Fruit fly (Drosophila melanogaster) ovary, adult (tissue): Measurements from ENCODE around the gene CG31808.

ENCODE experiments used
- CG17801 ChIP-seq: fragments of 200-800 bp; optimal IDR thresholded peaks from 2 replicates; lab custom pipeline; 2019; ENCODE audit warnings: missing biosample characterization, mild to moderate bottlenecking, missing genetic modification characterization, moderate library complexity; ENCODE audit not compliant: partially characterized antibody

CG31808 gene

dm6 chr2L:16727578-16728023, 11.6 kb upstream of the CG31808 start, which contains the start of gene VhaSFD:
Gene VhaSFD, minus strand, starts transcription at chr2L:16727826.
- TF ChIP-seq CG17801 = peak; percentile 44

dm6 chr2L:16722596-16722995, 6.6 kb upstream of the CG31808 start:
- no peak for TF ChIP-seq CG17801

dm6 chr2L:16720707-16721700, 5.0 kb upstream of the CG31808 start:
- peak; percentile 97 for TF ChIP-seq CG17801

DNA sequence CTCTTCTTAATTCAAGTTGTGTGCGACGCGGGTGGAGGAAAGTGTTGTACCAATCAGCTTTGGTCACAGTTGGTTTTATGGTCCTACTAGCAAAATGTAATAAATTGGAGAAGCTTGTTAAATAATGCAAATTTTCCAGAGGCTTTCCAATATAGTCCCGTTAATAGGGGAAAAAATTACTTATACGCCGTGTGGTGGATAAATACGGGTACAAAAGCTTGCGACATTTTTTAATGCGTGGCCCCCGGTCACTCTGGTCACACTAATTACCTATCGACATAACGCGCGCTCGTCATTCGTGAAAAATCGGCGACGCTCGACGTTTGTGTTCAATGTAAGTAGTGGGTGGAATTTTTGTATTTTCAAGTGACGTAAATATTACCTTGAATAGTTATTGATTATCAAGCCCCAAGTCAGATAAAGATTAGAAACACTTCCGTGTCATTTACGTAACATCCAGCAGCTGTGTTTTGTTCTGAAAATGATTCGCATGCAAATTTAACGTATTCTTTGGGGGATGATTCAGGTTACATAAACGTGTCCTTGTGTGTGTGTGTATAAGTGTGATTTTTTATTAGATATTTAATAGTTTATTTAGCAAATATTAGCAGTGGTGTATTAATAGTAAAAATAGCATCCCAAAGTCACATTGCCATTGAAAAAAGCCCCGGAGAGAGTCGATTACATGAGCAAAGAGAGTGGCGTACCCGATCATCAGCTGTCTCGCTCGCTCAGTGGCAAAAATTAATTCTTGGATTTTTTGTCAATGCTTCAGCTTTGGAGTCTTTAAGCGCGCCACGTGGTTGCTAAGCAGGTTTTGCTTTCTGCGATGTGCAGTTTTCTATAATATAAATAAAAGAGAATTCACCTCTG, 3.9 kb upstream of the CG31808 start, which contains the start of gene Cyt-c-p:
Gene Cyt-c-p, plus strand, starts transcription at position 290 of the 873 bp plus-strand sequence.
- peak; percentile 19 for TF ChIP-seq CG17801

- no peak for TF ChIP-seq CG17801
Measured at dm6 chr2L:16718446-16719173, 2.6 kb upstream of the CG31808 start.

- TF ChIP-seq CG17801 = no peak
Measured at dm6 chr2L:16716771-16717170, 776 bp upstream of the CG31808 start.

DNA sequence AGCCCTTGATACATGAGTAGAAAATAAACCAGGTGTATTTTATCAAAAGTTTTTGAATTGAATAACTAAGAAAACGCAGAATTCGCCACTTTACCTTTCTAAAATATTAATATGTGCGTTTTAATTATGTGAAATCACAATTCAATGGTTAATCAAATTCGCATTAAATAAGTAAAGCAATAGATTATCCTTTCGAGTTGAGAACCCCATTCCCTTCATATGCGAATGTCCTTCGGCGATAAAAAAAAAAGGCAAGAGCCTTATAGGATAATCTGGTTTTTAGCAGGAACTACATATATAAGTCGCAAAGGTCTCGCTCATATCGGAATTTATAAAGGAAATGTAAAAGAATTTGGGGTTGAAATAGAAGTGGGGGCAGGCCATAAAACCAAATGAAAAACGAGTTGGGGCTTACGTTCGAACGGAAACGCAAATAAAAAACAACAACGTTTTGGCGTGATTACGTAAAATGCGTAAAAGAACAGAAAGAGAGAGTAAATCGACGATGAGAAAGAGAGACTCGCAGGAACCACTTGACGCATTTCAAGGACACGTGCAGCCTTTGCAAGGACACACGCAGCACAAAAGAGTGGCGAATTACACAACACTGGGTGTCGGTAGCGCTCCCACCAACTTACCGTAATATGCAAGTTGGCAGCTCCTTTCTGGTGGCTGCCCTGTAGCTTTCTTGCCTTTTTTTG, 712 bp downstream of the CG31808 start:
- no peak for TF ChIP-seq CG17801

DNA sequence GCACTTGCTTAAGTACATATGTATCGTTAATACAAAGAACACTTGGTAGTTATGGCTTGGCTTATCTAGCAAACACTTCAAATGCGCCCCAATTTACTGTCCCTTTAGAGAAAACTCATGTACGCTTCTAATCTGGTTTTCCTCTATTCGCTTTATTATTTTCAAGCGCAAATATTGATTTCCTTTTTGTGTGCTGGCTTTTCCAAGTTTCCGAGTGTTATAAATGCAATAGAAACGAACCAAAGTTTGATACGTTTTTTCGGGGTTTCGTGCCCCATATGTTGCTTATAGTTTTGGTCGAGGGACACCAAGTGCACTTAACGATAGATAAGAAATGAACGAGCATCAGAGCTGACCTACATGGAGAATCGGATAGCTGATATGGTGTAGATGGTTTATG, 2.1 kb downstream of the CG31808 start:
- no peak for TF ChIP-seq CG17801

DNA sequence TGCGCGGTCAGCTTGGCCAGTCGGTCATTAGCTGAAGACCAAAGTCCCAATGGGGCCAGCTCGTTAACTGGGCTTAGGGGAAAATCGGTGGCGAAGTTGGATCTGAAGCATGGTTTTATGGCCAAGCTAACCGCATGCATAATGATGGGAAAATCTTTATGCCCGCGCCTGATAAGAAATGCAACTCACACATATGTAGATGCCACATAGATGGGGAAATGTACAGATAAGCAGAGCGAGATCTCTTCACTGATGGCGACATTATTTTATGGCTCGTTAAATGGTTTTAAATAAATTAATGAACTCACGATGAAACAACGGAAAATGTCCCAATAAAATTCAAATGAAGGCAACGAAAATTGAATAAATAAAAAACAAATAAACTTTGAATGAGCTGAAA, 4.1 kb downstream of the CG31808 start:
- TF ChIP-seq CG17801 = no peak

dm6 chr2L:16710677-16711076, 5.3 kb downstream of the CG31808 start:
- no peak for TF ChIP-seq CG17801

DNA sequence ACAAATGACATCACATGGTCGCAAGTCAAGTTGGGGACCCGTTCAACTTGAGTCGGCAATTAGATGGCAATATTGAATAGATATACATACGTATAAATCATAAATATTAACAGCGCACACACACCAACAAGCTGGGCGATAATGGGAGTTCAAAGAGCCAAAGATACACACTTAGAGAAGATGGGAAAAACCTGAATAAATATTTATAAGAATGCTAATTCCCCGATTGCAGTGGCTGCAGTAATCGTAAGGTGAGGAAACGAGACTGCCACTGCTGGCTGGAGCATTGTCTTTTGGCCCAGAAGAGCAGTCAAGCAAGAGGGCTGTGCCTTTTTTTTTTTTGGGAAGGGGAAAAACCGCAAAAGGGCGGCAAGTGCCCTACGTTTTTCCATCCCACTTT, 5.8 kb downstream of the CG31808 start:
- TF ChIP-seq CG17801 = no peak

dm6 chr2L:16709693-16710092, 6.3 kb downstream of the CG31808 start:
- TF ChIP-seq CG17801 = no peak

DNA sequence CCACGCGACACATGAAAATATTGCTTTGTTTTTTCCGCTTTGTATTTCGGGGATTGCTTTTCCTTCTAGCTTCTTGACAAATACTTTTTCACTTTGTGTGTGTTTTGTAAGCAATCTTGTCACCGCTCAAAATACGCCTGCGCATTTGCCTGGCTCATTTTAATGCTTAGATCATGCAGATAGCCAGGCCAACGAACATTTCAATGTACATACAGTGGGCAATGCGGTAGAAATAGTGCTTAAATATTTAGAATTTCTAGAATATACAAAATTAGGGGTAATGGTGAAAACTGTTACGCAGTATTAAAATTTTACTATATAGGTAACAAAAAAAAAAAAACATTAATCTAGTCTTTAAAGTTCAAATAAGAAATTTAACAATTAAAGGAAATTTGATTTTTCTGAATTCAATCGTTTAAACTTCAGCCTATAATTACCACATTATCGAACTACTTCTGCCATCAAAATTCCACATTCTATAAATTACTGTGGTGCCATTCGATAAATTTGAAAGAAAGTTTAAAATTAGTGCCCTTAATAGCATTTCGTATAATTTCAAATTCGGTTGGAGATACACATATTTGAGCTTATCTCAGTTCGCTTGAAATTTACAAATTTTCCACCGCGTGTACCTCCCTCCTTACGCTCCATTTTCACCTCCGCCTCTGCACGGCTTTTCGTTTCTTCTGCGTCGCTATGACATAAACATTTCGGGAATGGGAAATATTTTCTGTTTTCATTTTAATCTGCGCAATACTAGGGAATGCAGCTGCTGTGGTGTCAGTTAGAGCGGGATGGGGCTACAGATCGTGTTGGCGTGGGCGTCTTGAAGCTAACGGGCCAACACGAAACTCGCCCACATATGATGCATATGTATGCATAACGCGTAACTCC, 8.9 kb downstream of the CG31808 start:
- no peak for TF ChIP-seq CG17801

dm6 chr2L:16703753-16704152, 12.2 kb downstream of the CG31808 start:
- TF ChIP-seq CG17801 = peak; percentile 59
